Fruit fly (Drosophila melanogaster): ENCODE data around the gene Zip89B.

DNA sequence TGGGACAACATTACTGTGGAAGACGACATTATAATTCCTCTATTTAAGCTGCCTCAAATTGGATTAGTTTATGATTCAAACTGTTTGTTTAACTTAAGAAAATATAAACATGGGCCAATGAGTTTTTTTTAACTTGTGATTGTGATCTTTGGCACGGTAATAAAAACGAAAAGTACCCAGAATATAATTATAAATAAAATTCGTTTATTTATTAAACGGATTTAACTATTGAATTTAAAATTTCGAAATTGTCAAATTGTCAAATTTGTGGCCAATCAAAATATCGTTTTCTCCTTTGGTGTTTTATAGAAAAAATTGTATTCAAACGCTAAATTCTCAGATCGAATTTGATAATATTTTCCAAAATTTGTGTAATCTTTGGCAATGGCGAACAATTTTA is 38.8 kb upstream of the Zip89B start, which contains the start of gene Mst89B:
- TF ChIP-seq Blimp-1 (GFP tag; optimal IDR thresholded peaks at IDR 0.05) (no peak), Lpt (GFP tag; optimal IDR thresholded peaks at IDR 0.05) (no peak), CG32006 (GFP tag; optimal IDR thresholded peaks at IDR 0.05) (no peak), dac (GFP tag; optimal IDR thresholded peaks at IDR 0.05) (no peak), Gug (GFP tag; IDR thresholded peaks at IDR 0.05) (no peak), CG4318 (GFP tag; optimal IDR thresholded peaks at IDR 0.05) (no peak), CG11294 (GFP tag; IDR thresholded peaks at IDR 0.05) (no peak), CG16779 (tag; optimal IDR thresholded peaks at IDR 0.05) (no peak), fd59A (GFP tag; optimal IDR thresholded peaks at IDR 0.05) (no peak)
